Worm (Caenorhabditis elegans) whole organism, L4 larva: ENCODE data around the gene nep-2.
A peak's percentile ranks its signal among the peaks of the same experiment; 100 is the strongest.

Experiments used
- D1046.2 ChIP-seq: fragments of 200-800 bp; sonication (Bioruptor generic); IDR thresholded peaks from 2 replicates; pipeline ENCODE4 v1.3.6; 2022; ENCODE audit warnings: missing genetic modification characterization, missing compliant biosample characterization
- F26F4.8 ChIP-seq: fragments of 200-800 bp; sonication (Bioruptor generic); conservative IDR thresholded peaks from 2 replicates; pipeline ENCODE4 v1.3.6; 2022; ENCODE audit warnings: missing genetic modification characterization, missing compliant biosample characterization
- T26A8.4 ChIP-seq: fragments of 200-800 bp; sonication (Bioruptor generic); IDR thresholded peaks from 2 replicates; pipeline ENCODE4 v1.3.6; 2022; ENCODE audit warnings: missing genetic modification characterization, missing compliant biosample characterization
- Y105C5A.15 ChIP-seq: fragments of 200-800 bp; sonication (Bioruptor generic); IDR thresholded peaks from 2 replicates; pipeline ENCODE4 v1.3.6; 2022; ENCODE audit warnings: missing genetic modification characterization, missing compliant biosample characterization
- Y48G9A.11 ChIP-seq: fragments of 200-800 bp; sonication (Bioruptor generic); IDR thresholded peaks from 2 replicates; pipeline ENCODE4 v1.3.6; 2022; ENCODE audit warnings: missing genetic modification reagents, missing genetic modification characterization, missing compliant biosample characterization
- Y75B8A.6 ChIP-seq: fragments of 200-800 bp; sonication (Bioruptor generic); IDR thresholded peaks from 2 replicates; pipeline ENCODE4 v1.3.6; 2022; ENCODE audit warnings: missing genetic modification reagents, missing genetic modification characterization, missing compliant biosample characterization
- aha-1 ChIP-seq: fragments of 150-350 bp; peaks from one replicate; lab custom pipeline; 2014; ENCODE audit warnings: missing biosample characterization, missing genetic modification characterization
- aly-2 ChIP-seq: sonication (generic microtip); optimal IDR thresholded peaks from 2 replicates; lab custom pipeline; 2018; ENCODE audit warnings: missing biosample characterization, missing genetic modification characterization
- ceh-28 ChIP-seq: fragments of 150-350 bp; optimal IDR thresholded peaks from 2 replicates; lab custom pipeline; 2014; ENCODE audit warnings: missing biosample characterization, missing genetic modification reagents, missing genetic modification characterization
- ceh-44 ChIP-seq: fragments of 200-800 bp; sonication (Bioruptor generic); IDR thresholded peaks from 2 replicates; pipeline ENCODE4 v1.3.6; 2022; ENCODE audit warnings: missing genetic modification reagents, missing genetic modification characterization, missing compliant biosample characterization
- cey-2 ChIP-seq: sonication (generic microtip); optimal IDR thresholded peaks from 3 replicates; lab custom pipeline; 2017; ENCODE audit warnings: missing genetic modification characterization, mild to moderate bottlenecking, missing compliant biosample characterization, antibody characterized with exemption, borderline replicate concordance; ENCODE audit not compliant: insufficient read depth
- dmd-6 ChIP-seq: fragments of 200-800 bp; sonication (Bioruptor generic); IDR thresholded peaks from 2 replicates; pipeline ENCODE4 v1.3.6; 2022; ENCODE audit warnings: missing genetic modification reagents, missing genetic modification characterization, missing compliant biosample characterization
- dmd-8 ChIP-seq: fragments of 200-800 bp; sonication (Bioruptor generic); IDR thresholded peaks from 2 replicates; pipeline ENCODE4 v1.3.6; 2022; ENCODE audit warnings: missing genetic modification characterization, missing compliant biosample characterization
- dve-1 ChIP-seq: sonication (generic microtip); optimal IDR thresholded peaks from 2 replicates; lab custom pipeline; 2017; ENCODE audit warnings: antibody characterized with exemption, mild to moderate bottlenecking, missing genetic modification characterization, missing compliant biosample characterization; ENCODE audit not compliant: insufficient read depth
- egl-43 ChIP-seq: fragments of 200-800 bp; sonication (Bioruptor generic); IDR thresholded peaks from 2 replicates; pipeline ENCODE4 v1.3.6; 2022; ENCODE audit warnings: missing genetic modification reagents, missing genetic modification characterization, missing compliant biosample characterization
- fkh-10 ChIP-seq: fragments of 150-350 bp; optimal IDR thresholded peaks from 2 replicates; lab custom pipeline; 2014; ENCODE audit warnings: missing biosample characterization, missing genetic modification reagents, missing genetic modification characterization
- hif-1 ChIP-seq, 2 experiments: sonication (generic microtip); optimal IDR thresholded peaks; 2 replicates each; lab custom pipeline; 2016 to 2017; ENCODE audit warnings: missing compliant biosample characterization in 2 of 2, missing genetic modification characterization in 2 of 2, missing genetic modification reagents in 2 of 2, missing genotype in 2 of 2, mild to moderate bottlenecking in 1 of 2
- hmg-1.1 ChIP-seq: fragments of 200-800 bp; sonication (Bioruptor generic); IDR thresholded peaks from 2 replicates; pipeline ENCODE4 v1.3.6; 2022; ENCODE audit warnings: missing genetic modification reagents, missing genetic modification characterization, missing compliant biosample characterization
- lim-7 ChIP-seq: fragments of 200-800 bp; sonication (Bioruptor generic); IDR thresholded peaks from 2 replicates; pipeline ENCODE4 v1.3.6; 2022; ENCODE audit warnings: missing genetic modification characterization, missing compliant biosample characterization
- lin-13 ChIP-seq: fragments of 150-350 bp; optimal IDR thresholded peaks from 2 replicates; lab custom pipeline; 2014; ENCODE audit warnings: missing biosample characterization, missing genetic modification reagents, missing genetic modification characterization
- lin-15B ChIP-seq: fragments of 150-350 bp; sonication (generic microtip); optimal IDR thresholded peaks from 3 replicates; lab custom pipeline; 2014; ENCODE audit warnings: missing biosample characterization, missing genetic modification characterization
- lin-29 ChIP-seq: fragments of 200-800 bp; sonication (Bioruptor generic); IDR thresholded peaks from 2 replicates; pipeline ENCODE4 v1.3.6; 2022; ENCODE audit warnings: missing genetic modification reagents, missing genetic modification characterization, missing compliant biosample characterization
- lir-3 ChIP-seq: sonication (generic microtip); optimal IDR thresholded peaks from 2 replicates; lab custom pipeline; 2016; ENCODE audit warnings: mild to moderate bottlenecking, missing genetic modification characterization, missing compliant biosample characterization
- lsy-2 ChIP-seq, 2 experiments: fragments of 150-350 bp in 1 of 2; sonication (generic microtip) in 1 of 2; optimal IDR thresholded peaks; 2 replicates each; lab custom pipeline; 2014 to 2017; ENCODE audit warnings: missing biosample characterization in 2 of 2, missing genetic modification characterization in 2 of 2
- madf-5 ChIP-seq, 2 experiments: fragments of 200-800 bp; sonication (Bioruptor generic); IDR thresholded peaks; 2 replicates each; pipeline ENCODE4 v1.3.6; 2022; ENCODE audit warnings: missing compliant biosample characterization in 2 of 2, missing genetic modification characterization in 2 of 2
- madf-9 ChIP-seq: fragments of 200-800 bp; sonication (Bioruptor generic); conservative IDR thresholded peaks from 2 replicates; pipeline ENCODE4 v1.3.6; 2022; ENCODE audit warnings: missing genetic modification reagents, missing genetic modification characterization, missing compliant biosample characterization
- mdt-29 ChIP-seq: fragments of 200-800 bp; sonication (Bioruptor generic); IDR thresholded peaks from 2 replicates; pipeline ENCODE4 v1.3.6; 2022; ENCODE audit warnings: missing genetic modification reagents, missing genetic modification characterization, missing compliant biosample characterization
- mep-1 ChIP-seq: fragments of 150-350 bp; sonication (generic microtip); optimal IDR thresholded peaks from 3 replicates; lab custom pipeline; 2014; ENCODE audit warnings: missing biosample characterization, missing genetic modification characterization
- mes-2 ChIP-seq: sonication (generic microtip); optimal IDR thresholded peaks from 2 replicates; lab custom pipeline; 2016; ENCODE audit warnings: missing genotype, mild to moderate bottlenecking, missing genetic modification characterization, missing compliant biosample characterization; ENCODE audit not compliant: poor library complexity, severe bottlenecking
- nhr-102 ChIP-seq: sonication (generic microtip); optimal IDR thresholded peaks from 2 replicates; lab custom pipeline; 2016; ENCODE audit warnings: mild to moderate bottlenecking, missing genetic modification characterization, moderate library complexity, missing compliant biosample characterization
- nhr-25 ChIP-seq: sonication (generic microtip); optimal IDR thresholded peaks from 2 replicates; lab custom pipeline; 2017; ENCODE audit warnings: missing genetic modification characterization, mild to moderate bottlenecking, missing compliant biosample characterization, antibody characterized with exemption, moderate library complexity, borderline replicate concordance; ENCODE audit not compliant: insufficient read depth
- nhr-48 ChIP-seq: sonication (generic microtip); optimal IDR thresholded peaks from 2 replicates; lab custom pipeline; 2016; ENCODE audit warnings: mild to moderate bottlenecking, missing genetic modification characterization, missing compliant biosample characterization
- php-3 ChIP-seq: fragments of 200-800 bp; sonication (Bioruptor generic); IDR thresholded peaks from 2 replicates; pipeline ENCODE4 v1.3.6; 2022; ENCODE audit warnings: missing genetic modification reagents, missing genetic modification characterization, missing compliant biosample characterization
- sdz-12 ChIP-seq: fragments of 200-800 bp; sonication (Bioruptor generic); optimal IDR thresholded peaks from 2 replicates; lab custom pipeline; 2018; ENCODE audit warnings: mild to moderate bottlenecking, missing genetic modification characterization, missing compliant biosample characterization
- set-16 ChIP-seq: fragments of 200-800 bp; sonication (Bioruptor generic); IDR thresholded peaks from 2 replicates; pipeline ENCODE4 v1.3.6; 2022; ENCODE audit warnings: missing genetic modification reagents, missing genetic modification characterization, missing compliant biosample characterization
- skn-1 ChIP-seq: fragments of 150-350 bp; optimal IDR thresholded peaks from 2 replicates; lab custom pipeline; 2014; ENCODE audit warnings: missing biosample characterization, missing genetic modification characterization
- tra-1 ChIP-seq: fragments of 200-800 bp; sonication (Bioruptor generic); IDR thresholded peaks from 2 replicates; pipeline ENCODE4 v1.3.6; 2022; ENCODE audit warnings: missing genetic modification reagents, missing genetic modification characterization, missing compliant biosample characterization
- unc-62 ChIP-seq, 3 experiments: fragments of 150-350 bp in 1 of 3; sonication (generic microtip); optimal IDR thresholded peaks in 2 of 3; peaks in 1 of 3; 1 replicate in 1 of 3; 2 replicates in 2 of 3; lab custom pipeline; 2014 to 2017; ENCODE audit warnings: missing biosample characterization in 3 of 3, missing genetic modification characterization in 3 of 3, missing genetic modification reagents in 3 of 3, missing genotype in 1 of 3
- vab-7 ChIP-seq: fragments of 200-800 bp; sonication (Bioruptor generic); IDR thresholded peaks from 2 replicates; pipeline ENCODE4 v1.3.6; 2022; ENCODE audit warnings: missing genetic modification reagents, missing genetic modification characterization, missing compliant biosample characterization
- zag-1 ChIP-seq: fragments of 150-350 bp; optimal IDR thresholded peaks from 2 replicates; lab custom pipeline; 2014; ENCODE audit warnings: missing biosample characterization, missing genetic modification characterization
- zip-2 ChIP-seq: fragments of 150-350 bp; optimal IDR thresholded peaks from 2 replicates; lab custom pipeline; 2014; ENCODE audit warnings: missing biosample characterization, missing genetic modification characterization
- ztf-7 ChIP-seq: fragments of 150-350 bp; optimal IDR thresholded peaks from 2 replicates; lab custom pipeline; 2014; ENCODE audit warnings: missing biosample characterization, missing genetic modification characterization

nep-2 gene

DNA sequence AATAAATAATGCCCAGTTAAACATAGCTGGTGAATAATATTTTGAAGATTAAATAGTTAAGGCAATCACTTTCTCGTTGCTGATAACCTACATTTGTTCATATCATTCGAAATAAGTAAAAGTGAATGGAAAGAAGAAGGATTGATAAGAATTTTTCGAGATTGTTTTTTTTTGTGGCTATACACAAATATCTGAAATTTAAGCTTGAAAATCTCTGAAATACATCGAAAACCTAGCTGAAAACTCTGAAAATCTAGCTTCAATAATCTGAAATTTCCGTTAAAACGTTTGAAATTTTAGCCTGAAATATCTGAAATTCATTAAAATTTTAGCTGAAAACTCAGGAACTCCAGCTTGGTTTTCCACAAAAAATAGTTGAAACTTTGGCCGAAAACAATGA is 14.1 kb upstream of the nep-2 start, which contains the start of gene T05A8.6:
TSS of gene T05A8.6 (minus strand) at position 101 of the 400 bp plus-strand sequence.
- TF ChIP-seq lin-15B: no peak
- TF ChIP-seq, all 104 proteins: peak for 0

DNA sequence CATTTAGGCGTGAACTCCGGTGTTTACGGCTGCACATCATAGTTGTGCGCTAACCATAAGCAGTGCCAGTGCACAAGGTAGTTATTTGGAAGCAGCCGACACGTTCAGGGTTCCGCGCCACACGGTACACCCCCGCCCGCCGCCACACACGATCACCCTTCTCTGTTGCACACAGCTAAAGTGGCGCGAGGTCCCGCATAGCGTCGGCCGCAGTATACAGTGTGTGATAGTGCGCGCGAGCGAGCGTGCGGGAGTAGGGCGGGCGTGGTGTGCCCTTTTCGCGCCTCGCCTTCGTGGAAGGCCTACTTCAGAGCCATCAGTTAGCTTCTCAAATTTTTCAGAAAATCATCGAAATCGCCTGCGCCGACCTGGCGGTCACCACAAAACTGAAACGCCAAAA is 11.4 kb upstream of the nep-2 start:
- TF ChIP-seq lsy-2 (tag; optimal IDR thresholded peaks at IDR 0.05; lab: Kevin White, UChicago): no peak
- no peak for TF ChIP-seq hmg-1.1
- TF ChIP-seq aha-1 (tag; lab: Kevin White, UChicago): no peak
- no peak for TF ChIP-seq mes-2 (tag; lab: Kevin White, UChicago)
- peak; percentile 34; the same call in 1 of the 2 replicates for TF ChIP-seq lim-7
- no peak for TF ChIP-seq Y105C5A.15 (GFP tag; lab: Robert Waterston, UW)
- 0 out of 2 replicates have a peak, but pooled peaks have one; percentile 12 for TF ChIP-seq php-3 (GFP tag; lab: Robert Waterston, UW)
- 0 out of 2 replicates have a peak, but pooled peaks have one; percentile 19 for TF ChIP-seq lin-29 (GFP tag; lab: Robert Waterston, UW)
- peak; percentile 82 for TF ChIP-seq set-16 (GFP tag; lab: Robert Waterston, UW)
- TF ChIP-seq ceh-44 (GFP tag; lab: Robert Waterston, UW): no peak
- no peak for TF ChIP-seq T26A8.4 (GFP tag; lab: Robert Waterston, UW)

DNA sequence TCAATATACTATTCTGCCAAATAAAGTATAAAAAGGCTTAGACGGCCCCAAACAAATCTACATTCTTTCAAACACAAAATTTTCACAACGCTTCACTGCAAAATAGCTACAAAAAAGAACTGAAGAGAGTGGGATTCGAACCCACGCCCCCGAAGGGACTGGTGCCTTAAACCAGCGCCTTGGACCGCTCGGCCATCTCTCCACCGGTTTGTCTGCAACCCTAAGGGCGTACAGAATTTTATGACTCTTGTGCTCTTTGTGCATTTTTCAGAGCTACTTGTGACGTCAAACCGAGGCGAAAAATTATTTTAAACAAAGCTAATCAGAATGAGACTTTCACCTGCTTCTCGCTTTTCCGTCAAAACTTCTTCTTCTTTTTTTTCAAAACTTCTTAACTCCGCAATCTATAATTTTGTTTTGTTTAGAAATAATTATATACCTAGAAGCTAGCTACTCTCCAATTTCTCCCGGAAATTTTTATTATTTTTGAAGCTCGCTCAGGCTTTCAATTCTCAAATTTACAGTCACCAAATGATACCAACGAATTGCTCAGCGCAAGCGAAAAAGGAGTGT is 10.7 kb upstream of the nep-2 start, which contains the start of gene T05A8.8:
TSS of gene T05A8.8 (plus strand) at position 523 of the 573 bp plus-strand sequence.
- TF ChIP-seq Y75B8A.6 (GFP tag; lab: Robert Waterston, UW) (0 out of 2 replicates have a peak, but pooled peaks have one; percentile 34), ztf-7 (no peak), aly-2 (tag; lab: Kevin White, UChicago) (no peak), dmd-6 (GFP tag; lab: Robert Waterston, UW) (no peak), tra-1 (GFP tag; lab: Robert Waterston, UW) (no peak), dmd-8 (GFP tag; lab: Robert Waterston, UW) (0 out of 2 replicates have a peak, but pooled peaks have one; percentile 5), lim-7 (0 out of 2 replicates have a peak, but pooled peaks have one; percentile 48), vab-7 (GFP tag; lab: Robert Waterston, UW) (0 out of 2 replicates have a peak, but pooled peaks have one; percentile 35), F26F4.8 (GFP tag; lab: Robert Waterston, UW) (peak; percentile 70; the same call in 1 of the 2 replicates), zag-1 (tag; lab: Kevin White, UChicago) (no peak), madf-5 (GFP tag; IDR thresholded peaks at IDR 0.05; lab: Robert Waterston, UW) (0 out of 4 replicates have a peak, but pooled peaks have one; percentile 27 to 41), ceh-28 (no peak), unc-62 (GFP tag; optimal IDR thresholded peaks at IDR 0.05 in 1 of 2; lab: Kevin White, UChicago) (peak in 1 of 2 experiments; percentile 51), unc-62 (tag; optimal IDR thresholded peaks at IDR 0.05; lab: Kevin White, UChicago) (no peak), egl-43 (peak; percentile 67), D1046.2 (0 out of 2 replicates have a peak, but pooled peaks have one; percentile 36), madf-9 (GFP tag; lab: Robert Waterston, UW) (0 out of 2 replicates have a peak, but pooled peaks have one; percentile 15)
- TF ChIP-seq, all 104 proteins: peak for 10

- no peak for TF ChIP-seq skn-1 (tag; lab: Kevin White, UChicago)
- TF ChIP-seq cey-2 (tag; lab: Kevin White, UChicago): no peak
- TF ChIP-seq egl-43: peak; percentile 82
- TF ChIP-seq sdz-12 (GFP tag; lab: Kevin White, UChicago): no peak
- 0 out of 2 replicates have a peak, but pooled peaks have one; percentile 19 for TF ChIP-seq D1046.2
- TF ChIP-seq mdt-29 (GFP tag; lab: Robert Waterston, UW): peak; percentile 52; the same call in 1 of the 2 replicates
- no peak for TF ChIP-seq dve-1 (tag; lab: Kevin White, UChicago)
- no peak for TF ChIP-seq nhr-102
- TF ChIP-seq nhr-25 (tag; lab: Kevin White, UChicago): no peak
- no peak for TF ChIP-seq hif-1 (tag; optimal IDR thresholded peaks at IDR 0.05; lab: Kevin White, UChicago)
- no peak for TF ChIP-seq ztf-7
- peak; percentile 46 for TF ChIP-seq lin-13 (GFP tag; lab: Kevin White, UChicago)
- TF ChIP-seq Y48G9A.11 (GFP tag; lab: Robert Waterston, UW): peak; percentile 66
- no peak for TF ChIP-seq zip-2 (tag; lab: Kevin White, UChicago)
- peak; percentile 43 for TF ChIP-seq mes-2 (tag; lab: Kevin White, UChicago)
- no peak for TF ChIP-seq madf-5 (GFP tag; IDR thresholded peaks at IDR 0.05; lab: Robert Waterston, UW)
- TF ChIP-seq lir-3 (tag; lab: Kevin White, UChicago): no peak
- TF ChIP-seq fkh-10 (GFP tag; lab: Kevin White, UChicago): no peak
- TF ChIP-seq mep-1 (tag; lab: Kevin White, UChicago): no peak
- TF ChIP-seq dmd-6 (GFP tag; lab: Robert Waterston, UW): peak; percentile 29; the same call in 1 of the 2 replicates
- no peak for TF ChIP-seq nhr-48
Observed at ce11 chrII:2735644-2736043, 10.1 kb upstream of the nep-2 start.
